Worm (Caenorhabditis elegans) whole organism, young adult: Measurements from ENCODE around the gene F53B2.5.

Source experiments
- C17E4.6 ChIP-seq: fragments of 200-800 bp; sonication (Bioruptor generic); IDR thresholded peaks from 2 replicates; pipeline ENCODE4 v1.3.6; 2022; ENCODE audit warnings: missing genetic modification reagents, missing genetic modification characterization, missing compliant biosample characterization
- F10E7.11 ChIP-seq: sonication (generic microtip); optimal IDR thresholded peaks from 2 replicates; lab custom pipeline; 2017; ENCODE audit warnings: mild to moderate bottlenecking, missing genetic modification characterization, moderate library complexity, missing compliant biosample characterization
- F22D6.2 ChIP-seq: sonication (generic microtip); optimal IDR thresholded peaks from 2 replicates; lab custom pipeline; 2016; ENCODE audit warnings: mild to moderate bottlenecking, missing genetic modification characterization, missing compliant biosample characterization
- F37B4.10 ChIP-seq: fragments of 200-800 bp; sonication (Bioruptor generic); IDR thresholded peaks from 2 replicates; pipeline ENCODE4 v1.3.6; 2022; ENCODE audit warnings: missing genetic modification characterization, missing compliant biosample characterization
- F57C9.4 ChIP-seq: sonication (generic microtip); optimal IDR thresholded peaks from 2 replicates; lab custom pipeline; 2017; ENCODE audit warnings: mild to moderate bottlenecking, missing genetic modification characterization, missing compliant biosample characterization
- K11D2.4 ChIP-seq: fragments of 200-800 bp; sonication (Bioruptor generic); IDR thresholded peaks from 2 replicates; pipeline ENCODE4 v1.3.6; 2022; ENCODE audit warnings: missing genetic modification reagents, missing genetic modification characterization, missing compliant biosample characterization
- K12H6.12 ChIP-seq: fragments of 200-800 bp; sonication (Bioruptor generic); optimal IDR thresholded peaks from 2 replicates; lab custom pipeline; 2018; ENCODE audit warnings: mild to moderate bottlenecking, missing genetic modification characterization, missing compliant biosample characterization
- T26A5.8 ChIP-seq: sonication (generic microtip); optimal IDR thresholded peaks from 2 replicates; lab custom pipeline; 2016; ENCODE audit warnings: missing genetic modification characterization, missing compliant biosample characterization
- Y53G8AR.9 ChIP-seq: fragments of 200-800 bp; sonication (Bioruptor generic); conservative IDR thresholded peaks from 2 replicates; pipeline ENCODE4 v1.3.6; 2022; ENCODE audit warnings: missing genetic modification reagents, missing genetic modification characterization, missing compliant biosample characterization
- Y95B8A.8 ChIP-seq: fragments of 200-800 bp; sonication (Bioruptor generic); IDR thresholded peaks from 2 replicates; pipeline ENCODE4 v1.3.6; 2022; ENCODE audit warnings: missing genetic modification reagents, missing genetic modification characterization, missing compliant biosample characterization
- attf-5 ChIP-seq: fragments of 200-800 bp; sonication (Bioruptor generic); optimal IDR thresholded peaks from 2 replicates; lab custom pipeline; 2018; ENCODE audit warnings: mild to moderate bottlenecking, missing genetic modification characterization, missing compliant biosample characterization
- ceh-40 ChIP-seq: fragments of 200-800 bp; sonication (Bioruptor generic); IDR thresholded peaks from 2 replicates; pipeline ENCODE4 v1.3.6; 2022; ENCODE audit warnings: missing genetic modification characterization, missing compliant biosample characterization
- ceh-91 ChIP-seq: fragments of 200-800 bp; sonication (Bioruptor generic); IDR thresholded peaks from 2 replicates; pipeline ENCODE4 v1.3.6; 2022; ENCODE audit warnings: missing genetic modification reagents, missing genetic modification characterization, missing compliant biosample characterization
- dpff-1 ChIP-seq: sonication (generic microtip); optimal IDR thresholded peaks from 2 replicates; lab custom pipeline; 2017; ENCODE audit warnings: mild to moderate bottlenecking, missing genetic modification characterization, missing compliant biosample characterization
- egl-44 ChIP-seq: fragments of 200-800 bp; sonication (Bioruptor generic); IDR thresholded peaks from 2 replicates; pipeline ENCODE4 v1.3.6; 2022; ENCODE audit warnings: missing genetic modification reagents, missing genetic modification characterization, missing compliant biosample characterization
- egrh-3 ChIP-seq: fragments of 200-800 bp; sonication (Bioruptor generic); IDR thresholded peaks from 2 replicates; pipeline ENCODE4 v1.3.6; 2022; ENCODE audit warnings: missing genetic modification reagents, missing genetic modification characterization, missing compliant biosample characterization
- ekl-4 ChIP-seq: fragments of 200-800 bp; sonication (Bioruptor generic); IDR thresholded peaks from 2 replicates; pipeline ENCODE4 v1.3.6; 2022; ENCODE audit warnings: missing genetic modification reagents, missing genetic modification characterization, missing compliant biosample characterization
- fkh-3 ChIP-seq: sonication (generic microtip); optimal IDR thresholded peaks from 2 replicates; lab custom pipeline; 2016; ENCODE audit warnings: mild to moderate bottlenecking, missing genetic modification characterization, missing compliant biosample characterization
- let-526 ChIP-seq: fragments of 200-800 bp; sonication (Bioruptor generic); IDR thresholded peaks from 2 replicates; pipeline ENCODE4 v1.3.6; 2022; ENCODE audit warnings: missing genetic modification reagents, missing genetic modification characterization, missing compliant biosample characterization
- lin-54 ChIP-seq: fragments of 200-800 bp; sonication (Bioruptor generic); optimal IDR thresholded peaks from 2 replicates; lab custom pipeline; 2018; ENCODE audit warnings: mild to moderate bottlenecking, missing genetic modification characterization, missing compliant biosample characterization
- lir-1 ChIP-seq: fragments of 200-800 bp; sonication (Bioruptor generic); conservative IDR thresholded peaks from 2 replicates; pipeline ENCODE4 v1.3.6; 2022; ENCODE audit warnings: missing genetic modification reagents, missing genetic modification characterization, missing compliant biosample characterization
- madf-10 ChIP-seq: sonication (generic microtip); optimal IDR thresholded peaks from 2 replicates; lab custom pipeline; 2016; ENCODE audit warnings: mild to moderate bottlenecking, missing genetic modification characterization, missing compliant biosample characterization
- nfya-1 ChIP-seq: sonication (generic microtip); optimal IDR thresholded peaks from 2 replicates; lab custom pipeline; 2017; ENCODE audit warnings: antibody characterized with exemption, missing compliant biosample characterization, missing genetic modification characterization, borderline replicate concordance; ENCODE audit not compliant: insufficient read depth
- nhr-120 ChIP-seq: fragments of 200-800 bp; sonication (Bioruptor generic); IDR thresholded peaks from 2 replicates; pipeline ENCODE4 v1.3.6; 2022; ENCODE audit warnings: missing genetic modification characterization, missing compliant biosample characterization
- pha-4 ChIP-seq: fragments of 150-350 bp; sonication (generic microtip); optimal IDR thresholded peaks from 2 replicates; lab custom pipeline; 2014; ENCODE audit warnings: missing biosample characterization, missing genetic modification reagents, missing genetic modification characterization
- sdz-38 ChIP-seq: sonication (generic microtip); optimal IDR thresholded peaks from 2 replicates; lab custom pipeline; 2016; ENCODE audit warnings: missing genotype, missing genetic modification characterization, missing compliant biosample characterization
- snpc-1.3 ChIP-seq: sonication (generic microtip); optimal IDR thresholded peaks from 2 replicates; lab custom pipeline; 2017; ENCODE audit warnings: missing genetic modification characterization, mild to moderate bottlenecking, missing compliant biosample characterization, antibody characterized with exemption, moderate library complexity, missing genotype, missing genetic modification reagents; ENCODE audit not compliant: insufficient read depth
- snpc-3.4 ChIP-seq: sonication (generic microtip); optimal IDR thresholded peaks from 2 replicates; lab custom pipeline; 2017; ENCODE audit warnings: missing genetic modification characterization, mild to moderate bottlenecking, missing compliant biosample characterization, antibody characterized with exemption, moderate library complexity, missing genotype, missing genetic modification reagents
- tbp1 ChIP-seq: fragments of 200-800 bp; sonication (Bioruptor generic); optimal IDR thresholded peaks from 2 replicates; lab custom pipeline; 2018; ENCODE audit warnings: mild to moderate bottlenecking, missing genetic modification characterization, missing compliant biosample characterization
- tlf-1 ChIP-seq: fragments of 200-800 bp; sonication (Bioruptor generic); optimal IDR thresholded peaks from 2 replicates; lab custom pipeline; 2018; ENCODE audit warnings: mild to moderate bottlenecking, missing genetic modification characterization, missing compliant biosample characterization
- zim-3 ChIP-seq: sonication (generic microtip); optimal IDR thresholded peaks from 2 replicates; lab custom pipeline; 2017; ENCODE audit warnings: mild to moderate bottlenecking, missing genetic modification characterization, moderate library complexity, missing compliant biosample characterization
- ztf-28 ChIP-seq: fragments of 200-800 bp; sonication (Bioruptor generic); IDR thresholded peaks from 2 replicates; pipeline ENCODE4 v1.3.6; 2022; ENCODE audit warnings: missing genetic modification reagents, missing genetic modification characterization, missing compliant biosample characterization

F53B2.5 gene

DNA sequence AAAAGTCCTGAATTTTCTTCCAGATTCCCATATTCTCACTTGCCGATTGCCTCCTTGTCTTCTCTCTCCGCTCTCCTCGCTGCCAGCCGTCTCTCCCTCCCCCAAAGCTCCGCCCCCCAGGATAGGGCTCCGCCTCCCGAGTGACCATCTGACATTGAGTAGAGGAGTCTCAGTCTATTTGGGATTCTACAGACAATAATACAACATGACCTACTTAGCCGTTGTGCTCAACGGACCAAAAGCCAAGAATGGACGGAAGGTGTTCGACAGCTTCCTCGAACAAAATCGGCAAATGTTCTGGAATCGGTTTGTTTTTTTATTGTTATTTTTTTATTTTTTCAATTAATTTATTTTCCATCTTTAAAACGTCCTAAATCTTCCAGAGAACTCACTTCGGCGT is 11.1 kb upstream of the F53B2.5 start, which contains the start of gene ham-1:
Gene ham-1, plus strand, starts transcription at position 173 of the 400 bp plus-strand sequence.
- TF ChIP-seq madf-10 = no peak
- TF ChIP-seq egrh-3 = peak; percentile 23; the same call in 1 of the 2 replicates
- TF ChIP-seq nfya-1 (tag; lab: Kevin White, UChicago) = no peak
- TF ChIP-seq ceh-40 = no peak
- no peak for TF ChIP-seq pha-4 (tag; lab: Kevin White, UChicago)
- no peak for TF ChIP-seq sdz-38 (tag; lab: Kevin White, UChicago)
- TF ChIP-seq lir-1 (GFP tag; lab: Robert Waterston, UW) = no peak
- no peak for TF ChIP-seq dpff-1 (tag; lab: Kevin White, UChicago)
- no peak for TF ChIP-seq F22D6.2

DNA sequence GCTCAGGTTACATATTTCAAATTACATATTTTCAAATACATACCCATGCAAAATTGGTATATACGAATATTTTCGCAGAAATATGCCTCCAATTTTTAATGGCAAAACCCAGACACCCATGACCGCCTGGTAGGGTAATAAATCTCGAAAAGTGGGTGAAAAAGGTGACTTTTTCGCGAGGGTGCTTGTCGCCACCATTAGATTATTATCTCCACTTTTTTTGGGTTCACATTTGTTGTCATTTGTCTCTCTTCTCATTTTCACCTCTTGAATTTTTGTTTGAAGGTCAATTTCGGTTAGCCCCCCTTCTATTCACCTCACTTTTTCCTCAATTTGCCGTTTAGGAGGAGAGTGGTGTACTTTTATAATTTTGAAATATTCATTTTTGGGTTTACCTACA is 9.3 kb upstream of the F53B2.5 start:
- TF ChIP-seq Y95B8A.8 (GFP tag; lab: Robert Waterston, UW) (no peak), nhr-120 (GFP tag; lab: Robert Waterston, UW) (no peak), fkh-3 (tag; lab: Kevin White, UChicago) (no peak), ekl-4 (no peak), tlf-1 (GFP tag; lab: Kevin White, UChicago) (no peak), let-526 (GFP tag; lab: Robert Waterston, UW) (no peak), F10E7.11 (no peak), ceh-91 (GFP tag; lab: Robert Waterston, UW) (no peak), egl-44 (GFP tag; lab: Robert Waterston, UW) (no peak)

DNA sequence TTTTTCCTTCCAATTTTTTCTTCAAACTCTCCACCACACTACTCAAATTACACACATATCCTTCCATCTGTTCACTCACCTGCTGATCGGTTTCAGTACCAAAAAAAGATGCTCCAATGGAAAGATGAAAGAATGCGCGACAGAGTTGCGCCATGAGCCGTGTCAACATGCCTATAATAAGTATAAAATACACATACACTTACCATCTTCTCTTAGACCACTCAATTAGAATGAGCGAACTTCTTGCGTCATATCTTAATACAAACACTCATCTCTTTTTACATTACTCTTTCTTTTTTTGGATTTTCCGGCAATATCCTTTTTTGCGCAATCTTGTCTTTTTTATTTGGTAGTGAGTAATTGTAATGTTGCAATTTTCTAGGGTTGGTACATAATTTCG is 6.7 kb upstream of the F53B2.5 start:
- TF ChIP-seq F57C9.4 (tag; lab: Kevin White, UChicago) = no peak
- TF ChIP-seq tlf-1 (GFP tag; lab: Kevin White, UChicago) = no peak

DNA sequence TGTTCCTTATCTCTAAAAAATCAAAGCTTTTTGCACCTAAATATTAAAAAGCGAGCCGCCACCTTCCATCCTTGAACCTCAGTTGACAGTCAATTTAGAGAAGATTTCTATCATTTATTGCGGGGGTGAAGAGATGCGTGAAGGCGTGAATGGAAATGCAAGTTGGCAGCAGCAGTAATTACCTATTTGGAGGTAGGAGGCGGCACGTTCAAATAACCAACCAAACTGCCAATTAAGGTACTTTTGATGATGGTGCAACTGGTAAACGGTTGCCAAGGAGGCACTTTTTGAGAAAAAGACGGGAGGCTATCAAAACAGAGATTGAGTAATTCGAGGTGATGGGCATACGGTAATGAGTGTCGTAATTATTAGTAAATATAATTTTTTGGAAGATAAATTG is 5.4 kb upstream of the F53B2.5 start:
- TF ChIP-seq zim-3 (tag; lab: Kevin White, UChicago) (no peak), K12H6.12 (no peak), Y53G8AR.9 (no peak), tbp1 (GFP tag; lab: Kevin White, UChicago) (no peak), C17E4.6 (GFP tag; lab: Robert Waterston, UW) (no peak), ztf-28 (no peak), lin-54 (GFP tag; lab: Kevin White, UChicago) (no peak), snpc-1.3 (tag; lab: Kevin White, UChicago) (no peak), K11D2.4 (GFP tag; lab: Robert Waterston, UW) (no peak), T26A5.8 (tag; lab: Kevin White, UChicago) (no peak), attf-5 (GFP tag; lab: Kevin White, UChicago) (no peak), ceh-40 (no peak), F37B4.10 (no peak), tlf-1 (GFP tag; lab: Kevin White, UChicago) (no peak), let-526 (GFP tag; lab: Robert Waterston, UW) (no peak)

DNA sequence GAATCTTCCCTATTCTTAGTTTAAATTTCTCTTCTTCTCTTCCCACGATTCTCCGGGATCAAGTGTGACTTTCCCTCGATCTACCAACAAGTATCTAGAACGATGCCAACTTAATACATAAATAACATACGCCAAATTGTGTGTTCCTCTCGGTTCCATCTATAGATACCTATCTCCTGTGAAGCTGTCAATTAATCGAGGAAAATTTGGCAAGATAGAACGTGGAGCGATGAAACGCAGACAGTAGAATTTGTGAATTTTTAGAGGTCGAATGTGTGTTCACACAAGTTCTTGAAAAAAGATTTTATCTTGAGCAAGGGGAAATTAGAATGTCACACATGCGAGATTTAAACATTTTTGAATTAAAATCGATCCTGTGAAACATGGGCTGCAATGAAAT is 517 bp upstream of the F53B2.5 start:
- TF ChIP-seq snpc-3.4 (tag; lab: Kevin White, UChicago) = no peak
- TF ChIP-seq F10E7.11 = no peak
